Worm (Caenorhabditis elegans) whole organism, mixed stage, embryonic: ENCODE results near the gene F19G12.1.
"Not testable (repeated sequence)": the region's sequence is repeated elsewhere in the genome, so short reads cannot be mapped to it uniquely, and the experiment has no call there.

ENCODE experiments used
- M03D4.4 ChIP-seq: sonication (generic microtip); optimal IDR thresholded peaks from 2 replicates; lab custom pipeline; 2017; ENCODE audit warnings: mild to moderate bottlenecking, missing genetic modification characterization, missing compliant biosample characterization
- bed-3 ChIP-seq: fragments of 200-800 bp; sonication (Bioruptor generic); optimal IDR thresholded peaks from 3 replicates; lab custom pipeline; 2018; ENCODE audit warnings: mild to moderate bottlenecking, missing genetic modification characterization, moderate library complexity, missing compliant biosample characterization
- blmp-1 ChIP-seq: fragments of 150-350 bp; optimal IDR thresholded peaks from 2 replicates; lab custom pipeline; 2014; ENCODE audit warnings: missing biosample characterization, missing genetic modification characterization
- ceh-39 ChIP-seq: fragments of 150-350 bp; optimal IDR thresholded peaks from 2 replicates; lab custom pipeline; 2014; ENCODE audit warnings: missing biosample characterization, missing genetic modification characterization
- ces-1 ChIP-seq: fragments of 150-350 bp; optimal IDR thresholded peaks from 2 replicates; lab custom pipeline; 2014; ENCODE audit warnings: missing biosample characterization, missing genetic modification reagents, missing genetic modification characterization
- cnd-1 ChIP-seq: fragments of 200-800 bp; sonication (Bioruptor generic); optimal IDR thresholded peaks from 2 replicates; lab custom pipeline; 2018; ENCODE audit warnings: mild to moderate bottlenecking, missing genetic modification characterization, missing compliant biosample characterization
- drap-1 ChIP-seq: fragments of 200-800 bp; sonication (Bioruptor generic); optimal IDR thresholded peaks from 3 replicates; lab custom pipeline; 2018; ENCODE audit warnings: mild to moderate bottlenecking, missing genetic modification characterization, missing compliant biosample characterization
- elt-1 ChIP-seq: sonication (generic microtip); optimal IDR thresholded peaks from 2 replicates; lab custom pipeline; 2017; ENCODE audit warnings: missing genetic modification characterization, mild to moderate bottlenecking, missing compliant biosample characterization, antibody characterized with exemption, moderate library complexity, borderline replicate concordance; ENCODE audit not compliant: insufficient read depth
- elt-3 ChIP-seq: fragments of 150-350 bp; optimal IDR thresholded peaks from 2 replicates; lab custom pipeline; 2014; ENCODE audit warnings: missing biosample characterization, missing genetic modification characterization
- flh-1 ChIP-seq: fragments of 200-800 bp; sonication (Bioruptor generic); optimal IDR thresholded peaks from 2 replicates; lab custom pipeline; 2018; ENCODE audit warnings: mild to moderate bottlenecking, missing genetic modification characterization, moderate library complexity, missing compliant biosample characterization
- ham-2 ChIP-seq: fragments of 200-800 bp; sonication (Bioruptor generic); optimal IDR thresholded peaks from 2 replicates; lab custom pipeline; 2018; ENCODE audit warnings: mild to moderate bottlenecking, missing genetic modification characterization, missing compliant biosample characterization
- hlh-1 ChIP-seq: fragments of 150-350 bp; optimal IDR thresholded peaks from 2 replicates; lab custom pipeline; 2014; ENCODE audit warnings: missing biosample characterization, missing genetic modification reagents, missing genetic modification characterization
- lin-13 ChIP-seq: fragments of 150-350 bp; optimal IDR thresholded peaks from 2 replicates; lab custom pipeline; 2014; ENCODE audit warnings: missing biosample characterization, missing genetic modification characterization
- lin-32 ChIP-seq: fragments of 200-800 bp; sonication (Bioruptor generic); optimal IDR thresholded peaks from 2 replicates; lab custom pipeline; 2018; ENCODE audit warnings: mild to moderate bottlenecking, missing genetic modification characterization, missing compliant biosample characterization
- lsy-2 ChIP-seq: fragments of 150-350 bp; optimal IDR thresholded peaks from 2 replicates; lab custom pipeline; 2014; ENCODE audit warnings: missing biosample characterization, missing genetic modification characterization
- mab-5 ChIP-seq: fragments of 150-350 bp; optimal IDR thresholded peaks from 2 replicates; lab custom pipeline; 2014; ENCODE audit warnings: missing biosample characterization, missing genetic modification characterization
- mep-1 ChIP-seq: fragments of 150-350 bp; optimal IDR thresholded peaks from 2 replicates; lab custom pipeline; 2017; ENCODE audit warnings: missing biosample characterization, missing genetic modification reagents, missing genetic modification characterization, inconsistent platforms
- mls-2 ChIP-seq: sonication (generic microtip); optimal IDR thresholded peaks from 2 replicates; lab custom pipeline; 2016; ENCODE audit warnings: mild to moderate bottlenecking, missing genetic modification characterization, moderate library complexity, missing compliant biosample characterization
- nhr-12 ChIP-seq: fragments of 150-350 bp; optimal IDR thresholded peaks from 2 replicates; lab custom pipeline; 2014; ENCODE audit warnings: missing biosample characterization, missing genetic modification characterization
- nhr-2 ChIP-seq: fragments of 150-350 bp; optimal IDR thresholded peaks from 2 replicates; lab custom pipeline; 2014; ENCODE audit warnings: missing biosample characterization, missing genetic modification characterization
- nhr-237 ChIP-seq: fragments of 150-350 bp; optimal IDR thresholded peaks from 2 replicates; lab custom pipeline; 2014; ENCODE audit warnings: missing biosample characterization, missing genetic modification characterization
- nhr-28 ChIP-seq: fragments of 150-350 bp; optimal IDR thresholded peaks from 2 replicates; lab custom pipeline; 2014; ENCODE audit warnings: missing biosample characterization, missing genetic modification characterization
- nhr-76 ChIP-seq: sonication (generic microtip); optimal IDR thresholded peaks from 2 replicates; lab custom pipeline; 2017; ENCODE audit warnings: missing biosample characterization, missing genetic modification characterization
- pha-4 ChIP-seq: fragments of 150-350 bp; optimal IDR thresholded peaks from 2 replicates; lab custom pipeline; 2018; ENCODE audit warnings: missing biosample characterization, missing genetic modification reagents, missing genetic modification characterization
- sem-2 ChIP-seq: fragments of 200-800 bp; sonication (Bioruptor generic); optimal IDR thresholded peaks from 2 replicates; lab custom pipeline; 2018; ENCODE audit warnings: mild to moderate bottlenecking, missing genetic modification characterization, missing compliant biosample characterization
- snpc-4 ChIP-seq: fragments of 150-350 bp; optimal IDR thresholded peaks from 2 replicates; lab custom pipeline; 2014; ENCODE audit warnings: missing biosample characterization, missing genetic modification characterization
- sptf-1 ChIP-seq: sonication (generic microtip); optimal IDR thresholded peaks from 2 replicates; lab custom pipeline; 2017; ENCODE audit warnings: mild to moderate bottlenecking, missing genetic modification characterization, moderate library complexity, missing compliant biosample characterization
- tbx-8 ChIP-seq: fragments of 200-800 bp; sonication (Bioruptor generic); optimal IDR thresholded peaks from 2 replicates; lab custom pipeline; 2018; ENCODE audit warnings: mild to moderate bottlenecking, missing genetic modification characterization, moderate library complexity, missing compliant biosample characterization
- unc-120 ChIP-seq: sonication (generic microtip); optimal IDR thresholded peaks from 2 replicates; lab custom pipeline; 2017; ENCODE audit warnings: missing genetic modification characterization, missing compliant biosample characterization; ENCODE audit not compliant: poor library complexity, severe bottlenecking
- unc-39 ChIP-seq: fragments of 150-350 bp; optimal IDR thresholded peaks from 2 replicates; lab custom pipeline; 2014; ENCODE audit warnings: missing biosample characterization, missing genetic modification characterization
- unc-62 ChIP-seq: fragments of 150-350 bp; optimal IDR thresholded peaks from 2 replicates; lab custom pipeline; 2014; ENCODE audit warnings: missing biosample characterization, missing genetic modification reagents, missing genetic modification characterization
- zip-8 ChIP-seq: fragments of 150-350 bp; optimal IDR thresholded peaks from 2 replicates; lab custom pipeline; 2014; ENCODE audit warnings: missing biosample characterization, missing genetic modification characterization
- ztf-11 ChIP-seq: fragments of 150-350 bp; optimal IDR thresholded peaks from 2 replicates; lab custom pipeline; 2014; ENCODE audit warnings: missing biosample characterization, missing genetic modification characterization

F19G12.1 gene

ce11 chrX:1430707-1431106 lies at the start of gene F19G12.1:
Gene F19G12.1, plus strand, starts transcription at chrX:1431007.
- TF ChIP-seq sem-2 (GFP tag; lab: Kevin White, UChicago); mls-2 (tag; lab: Kevin White, UChicago); unc-39 (tag; lab: Kevin White, UChicago): not testable (repeated sequence)

DNA sequence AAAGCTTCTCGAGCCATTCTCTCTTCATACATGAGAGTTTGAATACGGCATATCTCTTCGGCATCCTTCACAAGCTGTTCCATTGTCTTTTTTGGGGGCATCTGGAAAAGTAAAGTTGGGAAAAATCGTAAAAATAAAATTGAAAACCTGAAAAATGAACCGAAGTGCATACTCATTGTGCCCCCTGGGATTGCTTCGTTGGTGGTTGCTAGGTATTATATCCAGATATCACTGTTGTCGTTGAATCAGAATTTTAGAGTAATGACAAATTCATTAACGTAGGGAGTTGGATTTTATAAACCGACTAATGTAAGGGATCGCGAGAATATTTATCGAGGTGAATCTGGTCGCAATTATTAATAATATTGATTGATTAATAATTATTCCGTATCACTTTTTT lies 49.2 kb upstream of the F19G12.1 start, which contains the start of gene F56C3.10:
Gene F56C3.10 (minus strand): TSS at position 101 of the 400 bp plus-strand sequence.
- TF ChIP-seq lin-32 (GFP tag; lab: Kevin White, UChicago), result no peak
- no peak for TF ChIP-seq blmp-1 (tag; lab: Kevin White, UChicago)
- no peak for TF ChIP-seq mab-5 (tag; lab: Kevin White, UChicago)
- TF ChIP-seq elt-1 (tag; lab: Kevin White, UChicago), result no peak
- TF ChIP-seq nhr-237 (tag; lab: Kevin White, UChicago), result no peak
- no peak for TF ChIP-seq elt-3 (tag; lab: Kevin White, UChicago)
- no peak for TF ChIP-seq nhr-76 (tag; lab: Kevin White, UChicago)
- no peak for TF ChIP-seq nhr-2
- TF ChIP-seq zip-8 (tag; lab: Kevin White, UChicago), result no peak
- no peak for TF ChIP-seq tbx-8
- no peak for TF ChIP-seq lin-13 (tag; lab: Kevin White, UChicago)
- no peak for TF ChIP-seq drap-1 (GFP tag; lab: Kevin White, UChicago)
- no peak for TF ChIP-seq unc-39 (tag; lab: Kevin White, UChicago)
- no peak for TF ChIP-seq hlh-1
- no peak for TF ChIP-seq ceh-39
- no peak for TF ChIP-seq mep-1 (tag; lab: Kevin White, UChicago)
- TF ChIP-seq lsy-2 (tag; lab: Kevin White, UChicago), result no peak

ce11 chrX:1383546-1383945 lies 47.3 kb upstream of the F19G12.1 start:
- TF ChIP-seq bed-3 (no peak), unc-62 (GFP tag; lab: Kevin White, UChicago) (no peak), nhr-2 (no peak), hlh-1 (no peak), nhr-28 (no peak), elt-3 (tag; lab: Kevin White, UChicago) (no peak), lin-32 (GFP tag; lab: Kevin White, UChicago) (no peak), blmp-1 (tag; lab: Kevin White, UChicago) (no peak), mls-2 (tag; lab: Kevin White, UChicago) (no peak), ces-1 (GFP tag; lab: Kevin White, UChicago) (no peak), zip-8 (tag; lab: Kevin White, UChicago) (no peak), flh-1 (no peak), cnd-1 (tag; lab: Kevin White, UChicago) (no peak), pha-4 (no peak), unc-120 (tag; lab: Kevin White, UChicago) (no peak), sptf-1 (tag; lab: Kevin White, UChicago) (no peak), ztf-11 (tag; lab: Kevin White, UChicago) (no peak)

- no peak for TF ChIP-seq unc-62 (GFP tag; lab: Kevin White, UChicago)
- TF ChIP-seq nhr-12, result no peak
- no peak for TF ChIP-seq bed-3
- no peak for TF ChIP-seq lsy-2 (tag; lab: Kevin White, UChicago)
- no peak for TF ChIP-seq ham-2 (GFP tag; lab: Kevin White, UChicago)
- no peak for TF ChIP-seq snpc-4
- no peak for TF ChIP-seq elt-1 (tag; lab: Kevin White, UChicago)
- no peak for TF ChIP-seq drap-1 (GFP tag; lab: Kevin White, UChicago)
- TF ChIP-seq sptf-1 (tag; lab: Kevin White, UChicago), result no peak
- no peak for TF ChIP-seq mab-5 (tag; lab: Kevin White, UChicago)
- no peak for TF ChIP-seq lin-32 (GFP tag; lab: Kevin White, UChicago)
- no peak for TF ChIP-seq M03D4.4 (tag; lab: Kevin White, UChicago)
- TF ChIP-seq tbx-8, result no peak
- no peak for TF ChIP-seq hlh-1
- no peak for TF ChIP-seq unc-120 (tag; lab: Kevin White, UChicago)
- TF ChIP-seq ztf-11 (tag; lab: Kevin White, UChicago), result no peak
- TF ChIP-seq unc-39 (tag; lab: Kevin White, UChicago), result no peak
- TF ChIP-seq lin-13 (tag; lab: Kevin White, UChicago), result no peak
- TF ChIP-seq zip-8 (tag; lab: Kevin White, UChicago), result no peak
- TF ChIP-seq, all 35 proteins: peak for 0
Observed at ce11 chrX:1384538-1384937, 46.3 kb upstream of the F19G12.1 start, which contains the start of gene F56C3.8. Gene F56C3.8, minus strand, starts transcription at chrX:1384638.
